Fruit fly (Drosophila melanogaster) whole organism, embryonic: ENCODE measurements around the gene fend.
A peak's percentile ranks its signal among the peaks of the same experiment; 100 is the strongest.

ENCODE experiments used
- CG11504 ChIP-seq: fragments of 200-800 bp; sonication (Bioruptor generic); optimal IDR thresholded peaks from 3 replicates; lab custom pipeline; 2019; ENCODE audit warnings: missing biosample characterization, mild to moderate bottlenecking, missing genetic modification characterization, moderate library complexity
- CG11696 ChIP-seq: fragments of 200-800 bp; sonication (Bioruptor generic); IDR thresholded peaks from 2 replicates; pipeline ENCODE4 v1.3.6; 2022; ENCODE audit warnings: missing biosample characterization, missing genetic modification characterization
- CG1233 ChIP-seq: fragments of 200-800 bp; sonication (Bioruptor generic); optimal IDR thresholded peaks from 4 replicates; lab custom pipeline; 2018; ENCODE audit warnings: missing biosample characterization, mild to moderate bottlenecking, missing genetic modification characterization
- CG13424 ChIP-seq: fragments of 200-800 bp; sonication (Bioruptor generic); optimal IDR thresholded peaks from 2 replicates; lab custom pipeline; 2019; ENCODE audit warnings: missing biosample characterization, mild to moderate bottlenecking, missing genetic modification characterization, moderate library complexity
- CG14667 ChIP-seq: fragments of 200-800 bp; sonication (Bioruptor generic); IDR thresholded peaks from 2 replicates; pipeline ENCODE4 v1.3.6; 2022; ENCODE audit warnings: missing biosample characterization, missing genetic modification characterization
- CG15514 ChIP-seq: fragments of 200-800 bp; sonication (Bioruptor generic); optimal IDR thresholded peaks from 3 replicates; lab custom pipeline; 2017; ENCODE audit warnings: missing biosample characterization, missing genetic modification characterization, mild to moderate bottlenecking, moderate library complexity, missing genetic modification reagents
- CG16779 ChIP-seq: fragments of 200-800 bp; sonication (Bioruptor generic); IDR thresholded peaks from 2 replicates; pipeline ENCODE4 v1.3.6; 2022; ENCODE audit warnings: missing biosample characterization, missing genetic modification characterization
- CG16813 ChIP-seq: fragments of 200-800 bp; sonication (Bioruptor generic); IDR thresholded peaks from 3 replicates; pipeline ENCODE4 v1.3.6; 2022; ENCODE audit warnings: missing biosample characterization, missing genetic modification characterization; ENCODE audit not compliant: partially characterized antibody
- CG17186 ChIP-seq: fragments of 200-800 bp; sonication (Bioruptor generic); optimal IDR thresholded peaks from 3 replicates; lab custom pipeline; 2017; ENCODE audit warnings: missing biosample characterization, missing genetic modification reagents, missing genetic modification characterization
- CG17612 ChIP-seq: fragments of 200-800 bp; sonication (Bioruptor generic); IDR thresholded peaks from 2 replicates; pipeline ENCODE4 v1.3.6; 2022; ENCODE audit warnings: missing biosample characterization, missing genetic modification characterization
- CG2202 ChIP-seq: fragments of 200-800 bp; sonication (Bioruptor generic); optimal IDR thresholded peaks from 2 replicates; lab custom pipeline; 2018; ENCODE audit warnings: missing biosample characterization, mild to moderate bottlenecking, missing genetic modification characterization
- CG2712 ChIP-seq: fragments of 200-800 bp; optimal IDR thresholded peaks from 3 replicates; lab custom pipeline; 2019; ENCODE audit warnings: missing biosample characterization, mild to moderate bottlenecking, missing genetic modification characterization, moderate library complexity
- CG34422 ChIP-seq: fragments of 200-800 bp; sonication (Bioruptor generic); IDR thresholded peaks from 3 replicates; pipeline ENCODE4 v1.3.6; 2022; ENCODE audit warnings: missing biosample characterization, missing genetic modification characterization
- CG4424 ChIP-seq: fragments of 200-800 bp; sonication (Bioruptor generic); optimal IDR thresholded peaks from 3 replicates; lab custom pipeline; 2016; ENCODE audit warnings: missing biosample characterization, missing genetic modification characterization
- CG6654 ChIP-seq: fragments of 200-800 bp; sonication (Bioruptor generic); optimal IDR thresholded peaks from 2 replicates; lab custom pipeline; 2017; ENCODE audit warnings: missing biosample characterization, mild to moderate bottlenecking, missing genetic modification characterization
- CG6791 ChIP-seq: fragments of 200-800 bp; sonication (Bioruptor generic); IDR thresholded peaks from 3 replicates; pipeline ENCODE4 v1.3.6; 2022; ENCODE audit warnings: missing biosample characterization, missing genetic modification characterization; ENCODE audit not compliant: partially characterized antibody
- CG9876 ChIP-seq: fragments of 200-800 bp; sonication (Bioruptor generic); optimal IDR thresholded peaks from 2 replicates; lab custom pipeline; 2016; ENCODE audit warnings: missing biosample characterization, missing genetic modification characterization
- CkIIα-i1 ChIP-seq: fragments of 200-800 bp; sonication (Bioruptor generic); IDR thresholded peaks from 2 replicates; pipeline ENCODE4 v1.3.6; 2022; ENCODE audit warnings: missing biosample characterization, missing genetic modification characterization
- Dbx ChIP-seq: fragments of 200-800 bp; sonication (Bioruptor generic); IDR thresholded peaks from 3 replicates; pipeline ENCODE4 v1.3.6; 2022; ENCODE audit warnings: missing biosample characterization, missing genetic modification characterization
- Doc2 ChIP-seq: fragments of 200-800 bp; sonication (Bioruptor generic); IDR thresholded peaks from 2 replicates; pipeline ENCODE4 v1.3.6; 2022; ENCODE audit warnings: missing biosample characterization, missing genetic modification characterization
- ERR ChIP-seq: fragments of 200-800 bp; sonication (Bioruptor generic); optimal IDR thresholded peaks from 2 replicates; lab custom pipeline; 2016; ENCODE audit warnings: missing biosample characterization, missing genetic modification characterization
- Elba2 ChIP-seq: fragments of 200-800 bp; sonication (Bioruptor generic); optimal IDR thresholded peaks from 3 replicates; lab custom pipeline; 2016; ENCODE audit warnings: missing biosample characterization, missing genetic modification characterization
- Hand ChIP-seq: fragments of 200-800 bp; sonication (Bioruptor generic); optimal IDR thresholded peaks from 2 replicates; lab custom pipeline; 2017; ENCODE audit warnings: mild to moderate bottlenecking, missing biosample characterization, missing genetic modification reagents, missing genetic modification characterization
- Hr51 ChIP-seq, 2 experiments: fragments of 200-800 bp; sonication (Bioruptor generic); optimal IDR thresholded peaks; 2 replicates in 1 of 2; 3 replicates in 1 of 2; lab custom pipeline; 2016 to 2018; ENCODE audit warnings: missing biosample characterization in 2 of 2, missing genetic modification characterization in 2 of 2, mild to moderate bottlenecking in 1 of 2, moderate library complexity in 1 of 2
- Hr78 ChIP-seq, 2 experiments: fragments of 200-800 bp in 1 of 2; fragments of >200 bp in 1 of 2; sonication (Bioruptor generic) in 1 of 2; optimal IDR thresholded peaks; 2 replicates each; lab custom pipeline; 2017 to 2019; ENCODE audit warnings: missing biosample characterization in 2 of 2, missing genetic modification characterization in 2 of 2, mild to moderate bottlenecking in 1 of 2, moderate library complexity in 1 of 2
- Nf-YB ChIP-seq: fragments of 200-800 bp; sonication (Bioruptor generic); optimal IDR thresholded peaks from 3 replicates; lab custom pipeline; 2019; ENCODE audit warnings: missing biosample characterization, mild to moderate bottlenecking, missing genetic modification characterization, moderate library complexity
- Scr ChIP-seq: fragments of 200-800 bp; sonication (Bioruptor generic); IDR thresholded peaks from 2 replicates; pipeline ENCODE4 v1.3.6; 2022; ENCODE audit warnings: missing biosample characterization, missing genetic modification characterization; ENCODE audit not compliant: partially characterized antibody
- Sry-δ ChIP-seq: fragments of 200-800 bp; sonication (Bioruptor generic); optimal IDR thresholded peaks from 2 replicates; lab custom pipeline; 2016; ENCODE audit warnings: missing biosample characterization, missing genetic modification characterization
- Stat92E ChIP-seq, 3 experiments: fragments of >200 bp in 2 of 3; fragments of 200-800 bp in 1 of 3; sonication (Bioruptor generic) in 1 of 3; optimal IDR thresholded peaks; 2 replicates each; lab custom pipeline; 2017 to 2019; ENCODE audit warnings: missing biosample characterization in 3 of 3, missing genetic modification characterization in 3 of 3, mild to moderate bottlenecking in 1 of 3, moderate library complexity in 1 of 3
- Xbp1 ChIP-seq: fragments of 200-800 bp; sonication (Bioruptor generic); optimal IDR thresholded peaks from 3 replicates; lab custom pipeline; 2016; ENCODE audit warnings: missing biosample characterization, mild to moderate bottlenecking, missing genetic modification characterization
- abd-A ChIP-seq: fragments of 200-800 bp; sonication (Bioruptor generic); optimal IDR thresholded peaks from 3 replicates; lab custom pipeline; 2019; ENCODE audit warnings: missing biosample characterization, mild to moderate bottlenecking, missing genetic modification characterization, moderate library complexity
- ara ChIP-seq: fragments of 200-800 bp; sonication (Bioruptor generic); IDR thresholded peaks from 2 replicates; pipeline ENCODE4 v1.3.6; 2022; ENCODE audit warnings: missing biosample characterization, missing genetic modification characterization
- cas ChIP-seq: fragments of 200-800 bp; sonication (Bioruptor generic); IDR thresholded peaks from 2 replicates; pipeline ENCODE4 v1.3.6; 2022; ENCODE audit warnings: missing biosample characterization, missing genetic modification characterization
- cg ChIP-seq: fragments of 200-800 bp; sonication (Bioruptor generic); optimal IDR thresholded peaks from 3 replicates; lab custom pipeline; 2019; ENCODE audit warnings: missing biosample characterization, mild to moderate bottlenecking, missing genetic modification characterization, moderate library complexity
- chif ChIP-seq, 2 experiments: fragments of 200-800 bp; sonication (Bioruptor generic); optimal IDR thresholded peaks; 3 replicates each; lab custom pipeline; 2016; ENCODE audit warnings: missing biosample characterization in 2 of 2, missing genetic modification characterization in 2 of 2
- disco-r ChIP-seq: fragments of 200-800 bp; sonication (Bioruptor generic); optimal IDR thresholded peaks from 2 replicates; lab custom pipeline; 2016; ENCODE audit warnings: missing biosample characterization, missing genetic modification characterization
- eyg ChIP-seq: fragments of 200-800 bp; sonication (Bioruptor generic); optimal IDR thresholded peaks from 3 replicates; lab custom pipeline; 2016; ENCODE audit warnings: missing biosample characterization, missing genetic modification characterization
- fd102C ChIP-seq: fragments of 200-800 bp; sonication (Bioruptor generic); optimal IDR thresholded peaks from 2 replicates; lab custom pipeline; 2018; ENCODE audit warnings: missing biosample characterization, mild to moderate bottlenecking, missing genetic modification characterization, moderate library complexity
- gro ChIP-seq: fragments of 200-800 bp; sonication (Bioruptor generic); optimal IDR thresholded peaks from 2 replicates; lab custom pipeline; 2016; ENCODE audit warnings: missing biosample characterization, missing genetic modification characterization
- jing ChIP-seq: fragments of 200-800 bp; sonication (Bioruptor generic); optimal IDR thresholded peaks from 2 replicates; lab custom pipeline; 2018; ENCODE audit warnings: missing biosample characterization, mild to moderate bottlenecking, missing genetic modification characterization
- kay ChIP-seq: fragments of 200-800 bp; sonication (Bioruptor generic); optimal IDR thresholded peaks from 2 replicates; lab custom pipeline; 2016; ENCODE audit warnings: missing biosample characterization, missing genetic modification characterization
- nmo ChIP-seq: fragments of 200-800 bp; sonication (Bioruptor generic); optimal IDR thresholded peaks from 2 replicates; lab custom pipeline; 2018; ENCODE audit warnings: missing biosample characterization, mild to moderate bottlenecking, missing genetic modification characterization, moderate library complexity
- sc ChIP-seq, 3 experiments: fragments of >200 bp in 2 of 3; fragments of 200-800 bp in 1 of 3; sonication (Bioruptor generic) in 1 of 3; optimal IDR thresholded peaks; 2 replicates in 2 of 3; 3 replicates in 1 of 3; lab custom pipeline; 2017; ENCODE audit warnings: mild to moderate bottlenecking in 1 of 3, missing biosample characterization in 1 of 3, missing genetic modification characterization in 1 of 3, missing genetic modification reagents in 1 of 3
- schlank ChIP-seq: fragments of 200-800 bp; sonication (Bioruptor generic); optimal IDR thresholded peaks from 2 replicates; lab custom pipeline; 2018; ENCODE audit warnings: missing biosample characterization, mild to moderate bottlenecking, missing genetic modification characterization
- slbo ChIP-seq: fragments of 200-800 bp; sonication (Bioruptor generic); IDR thresholded peaks from 2 replicates; pipeline ENCODE4 v1.3.6; 2022; ENCODE audit warnings: missing biosample characterization, missing genetic modification characterization
- so ChIP-seq: fragments of 200-800 bp; sonication (Bioruptor generic); IDR thresholded peaks from 3 replicates; pipeline ENCODE4 v1.3.6; 2022; ENCODE audit warnings: missing biosample characterization, missing genetic modification characterization
- tll ChIP-seq, 2 experiments: fragments of 200-800 bp in 1 of 2; fragments of >200 bp in 1 of 2; sonication (Bioruptor generic) in 1 of 2; optimal IDR thresholded peaks; 2 replicates each; lab custom pipeline; 2017 to 2019; ENCODE audit warnings: missing biosample characterization in 2 of 2, missing genetic modification characterization in 2 of 2, mild to moderate bottlenecking in 1 of 2, moderate library complexity in 1 of 2
- trh ChIP-seq: fragments of 200-800 bp; sonication (Bioruptor generic); optimal IDR thresholded peaks from 2 replicates; lab custom pipeline; 2016; ENCODE audit warnings: missing biosample characterization, missing genetic modification characterization
- unc-4 ChIP-seq: fragments of 200-800 bp; sonication (Bioruptor generic); IDR thresholded peaks from 2 replicates; pipeline ENCODE4 v1.3.6; 2022; ENCODE audit warnings: missing biosample characterization, missing genetic modification characterization; ENCODE audit not compliant: partially characterized antibody

Gene fend

dm6 chrX:9156388-9156823 lies 21.5 kb upstream of the fend start, which contains the start of gene His3.3B (continued):
- TF ChIP-seq Hr51 (GFP tag; optimal IDR thresholded peaks at IDR 0.05; lab: Kevin White, UChicago) (no peak), chif (GFP tag; optimal IDR thresholded peaks at IDR 0.05; lab: Kevin White, UChicago) (no peak), slbo (no peak), cas (no peak), ara (no peak), CG2202 (no peak), CG17612 (no peak), CG17186 (GFP tag; lab: Kevin White, UChicago) (no peak), Xbp1 (GFP tag; lab: Kevin White, UChicago) (peak; percentile 7), Sry-δ (GFP tag; lab: Kevin White, UChicago) (peak; percentile 90), Dbx (no peak), CG16813 (peak; percentile 42; the same call in 1 of the 3 replicates), gro (GFP tag; lab: Kevin White, UChicago) (peak; percentile 25), Scr (GFP tag; lab: Robert Waterston, UW) (peak; percentile 41), sc (optimal IDR thresholded peaks at IDR 0.05; lab: Kevin White, UChicago) (no peak), sc (GFP tag; optimal IDR thresholded peaks at IDR 0.05; lab: Kevin White, UChicago) (no peak), trh (GFP tag; lab: Kevin White, UChicago) (no peak), fd102C (GFP tag; lab: Kevin White, UChicago) (no peak), nmo (GFP tag; lab: Kevin White, UChicago) (no peak), jing (GFP tag; lab: Kevin White, UChicago) (no peak), Hr78 (GFP tag; optimal IDR thresholded peaks at IDR 0.05; lab: Kevin White, UChicago) (no peak), CG1233 (no peak), abd-A (no peak), CG13424 (tag; lab: Kevin White, UChicago) (no peak), tll (GFP tag; optimal IDR thresholded peaks at IDR 0.05; lab: Kevin White, UChicago) (no peak), Doc2 (GFP tag; lab: Robert Waterston, UW) (no peak), Stat92E (GFP tag; optimal IDR thresholded peaks at IDR 0.05; lab: Kevin White, UChicago) (peak in 1 of 3 experiments; percentile 59), CG11696 (no peak), CG11504 (no peak), CG4424 (GFP tag; lab: Kevin White, UChicago) (peak; percentile 5), CG6791 (GFP tag; lab: Robert Waterston, UW) (0 out of 3 replicates have a peak, but pooled peaks have one; percentile 39), CG15514 (GFP tag; lab: Kevin White, UChicago) (peak; percentile 64), CG6654 (GFP tag; lab: Kevin White, UChicago) (no peak), CkIIα-i1 (GFP tag; lab: Robert Waterston, UW) (no peak), so (GFP tag; lab: Robert Waterston, UW) (no peak), CG14667 (GFP tag; lab: Robert Waterston, UW) (no peak), Elba2 (GFP tag; lab: Kevin White, UChicago) (no peak), disco-r (GFP tag; lab: Kevin White, UChicago) (no peak), CG2712 (tag; lab: Kevin White, UChicago) (no peak), eyg (GFP tag; lab: Kevin White, UChicago) (no peak), schlank (no peak), kay (GFP tag; lab: Kevin White, UChicago) (no peak), CG16779 (GFP tag; lab: Robert Waterston, UW) (no peak), cg (GFP tag; lab: Kevin White, UChicago) (peak; percentile 66), ERR (GFP tag; lab: Kevin White, UChicago) (no peak), CG9876 (GFP tag; lab: Kevin White, UChicago) (no peak), Nf-YB (GFP tag; lab: Kevin White, UChicago) (no peak), unc-4 (GFP tag; lab: Robert Waterston, UW) (peak; percentile 48), CG34422 (GFP tag; lab: Robert Waterston, UW) (peak; percentile 54; the same call in 1 of the 3 replicates), Hand (peak; percentile 23)
